Worm (Caenorhabditis elegans) whole organism, mixed stage, embryonic: ENCODE measurements around the gene ttr-38.

Experiments
- ceh-39 ChIP-seq: fragments of 150-350 bp; optimal IDR thresholded peaks from 2 replicates; lab custom pipeline; 2014; ENCODE audit warnings: missing biosample characterization, missing genetic modification characterization
- ces-1 ChIP-seq: fragments of 150-350 bp; optimal IDR thresholded peaks from 2 replicates; lab custom pipeline; 2014; ENCODE audit warnings: missing biosample characterization, missing genetic modification reagents, missing genetic modification characterization
- elt-1 ChIP-seq: sonication (generic microtip); optimal IDR thresholded peaks from 2 replicates; lab custom pipeline; 2017; ENCODE audit warnings: missing genetic modification characterization, mild to moderate bottlenecking, missing compliant biosample characterization, antibody characterized with exemption, moderate library complexity, borderline replicate concordance; ENCODE audit not compliant: insufficient read depth
- elt-3 ChIP-seq: fragments of 150-350 bp; optimal IDR thresholded peaks from 2 replicates; lab custom pipeline; 2014; ENCODE audit warnings: missing biosample characterization, missing genetic modification characterization
- lin-13 ChIP-seq: fragments of 150-350 bp; optimal IDR thresholded peaks from 2 replicates; lab custom pipeline; 2014; ENCODE audit warnings: missing biosample characterization, missing genetic modification characterization
- lsy-2 ChIP-seq: fragments of 150-350 bp; optimal IDR thresholded peaks from 2 replicates; lab custom pipeline; 2014; ENCODE audit warnings: missing biosample characterization, missing genetic modification characterization
- nhr-237 ChIP-seq: fragments of 150-350 bp; optimal IDR thresholded peaks from 2 replicates; lab custom pipeline; 2014; ENCODE audit warnings: missing biosample characterization, missing genetic modification characterization
- nhr-28 ChIP-seq: fragments of 150-350 bp; optimal IDR thresholded peaks from 2 replicates; lab custom pipeline; 2014; ENCODE audit warnings: missing biosample characterization, missing genetic modification characterization
- pha-4 ChIP-seq: fragments of 150-350 bp; optimal IDR thresholded peaks from 2 replicates; lab custom pipeline; 2018; ENCODE audit warnings: missing biosample characterization, missing genetic modification reagents, missing genetic modification characterization
- sptf-1 ChIP-seq: sonication (generic microtip); optimal IDR thresholded peaks from 2 replicates; lab custom pipeline; 2017; ENCODE audit warnings: mild to moderate bottlenecking, missing genetic modification characterization, moderate library complexity, missing compliant biosample characterization
- unc-62 ChIP-seq: fragments of 150-350 bp; optimal IDR thresholded peaks from 2 replicates; lab custom pipeline; 2014; ENCODE audit warnings: missing biosample characterization, missing genetic modification reagents, missing genetic modification characterization
- ztf-11 ChIP-seq: fragments of 150-350 bp; optimal IDR thresholded peaks from 2 replicates; lab custom pipeline; 2014; ENCODE audit warnings: missing biosample characterization, missing genetic modification characterization

DNA sequence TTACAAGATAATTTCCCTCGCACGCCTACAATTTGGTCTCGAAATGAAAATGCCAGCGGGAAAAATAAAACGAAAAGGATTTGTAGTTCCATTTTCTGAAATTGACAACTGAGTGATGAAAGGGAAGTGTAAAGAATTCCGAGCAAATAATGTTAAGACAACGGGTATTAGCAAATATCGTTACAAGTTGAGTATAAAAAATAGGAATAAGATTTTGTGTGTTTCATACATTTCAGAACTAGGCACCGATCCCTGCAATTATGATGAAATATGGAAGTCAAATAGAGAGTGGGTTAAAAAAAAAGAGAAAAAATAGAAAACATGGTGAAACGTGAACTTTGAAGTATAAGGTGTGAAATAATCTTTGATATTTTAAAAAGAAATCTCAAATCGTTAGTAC lies at the start of gene ttr-38:
- TF ChIP-seq unc-62, result no peak
- no peak for TF ChIP-seq nhr-28 (tag; lab: Kevin White, UChicago)
- no peak for TF ChIP-seq elt-3 (tag; lab: Kevin White, UChicago)
- TF ChIP-seq ceh-39 (tag; lab: Kevin White, UChicago), result no peak
- TF ChIP-seq sptf-1, result no peak
- TF ChIP-seq lsy-2 (tag; lab: Kevin White, UChicago), result no peak
- TF ChIP-seq ces-1, result no peak
- no peak for TF ChIP-seq pha-4 (tag; lab: Kevin White, UChicago)
- TF ChIP-seq nhr-237, result no peak
- TF ChIP-seq lin-13 (tag; lab: Kevin White, UChicago), result no peak
- TF ChIP-seq elt-1 (tag; lab: Kevin White, UChicago), result no peak
- no peak for TF ChIP-seq ztf-11 (tag; lab: Kevin White, UChicago)
